Fruit fly (Drosophila melanogaster) whole organism, embryonic: ENCODE measurements around the gene dgt2.

Experiments used
- Ada2b ChIP-seq: fragments of 200-800 bp; sonication (Bioruptor generic); IDR thresholded peaks from 2 replicates; pipeline ENCODE4 v1.3.6; 2022; ENCODE audit warnings: missing biosample characterization, missing genetic modification characterization
- Aef1 ChIP-seq: fragments of 200-800 bp; sonication (Bioruptor generic); IDR thresholded peaks from 3 replicates; pipeline ENCODE4 v1.3.6; 2022; ENCODE audit warnings: missing biosample characterization, missing genetic modification characterization
- CG11085 ChIP-seq: fragments of 200-800 bp; sonication (Bioruptor generic); IDR thresholded peaks from 2 replicates; pipeline ENCODE4 v1.3.6; 2022; ENCODE audit warnings: missing biosample characterization, missing genetic modification characterization
- CG12769 ChIP-seq: fragments of 200-800 bp; sonication (Bioruptor generic); optimal IDR thresholded peaks from 2 replicates; lab custom pipeline; 2019; ENCODE audit warnings: missing biosample characterization, mild to moderate bottlenecking, missing genetic modification characterization, moderate library complexity
- CG12942 ChIP-seq: fragments of 200-800 bp; sonication (Bioruptor generic); optimal IDR thresholded peaks from 3 replicates; lab custom pipeline; 2016; ENCODE audit warnings: missing biosample characterization, missing genetic modification characterization
- CG13287 ChIP-seq: fragments of 200-800 bp; sonication (Bioruptor generic); IDR thresholded peaks from 2 replicates; pipeline ENCODE4 v1.3.6; 2022; ENCODE audit warnings: missing biosample characterization, missing genetic modification characterization; ENCODE audit not compliant: partially characterized antibody
- CG13894 ChIP-seq: fragments of 200-800 bp; sonication (Bioruptor generic); optimal IDR thresholded peaks from 3 replicates; lab custom pipeline; 2018; ENCODE audit warnings: missing biosample characterization, mild to moderate bottlenecking, missing genetic modification characterization, moderate library complexity
- CG1602 ChIP-seq: fragments of 200-800 bp; sonication (Bioruptor generic); optimal IDR thresholded peaks from 3 replicates; lab custom pipeline; 2016; ENCODE audit warnings: missing biosample characterization, missing genetic modification characterization
- CG16813 ChIP-seq: fragments of 200-800 bp; sonication (Bioruptor generic); IDR thresholded peaks from 3 replicates; pipeline ENCODE4 v1.3.6; 2022; ENCODE audit warnings: missing biosample characterization, missing genetic modification characterization; ENCODE audit not compliant: partially characterized antibody
- CG17186 ChIP-seq: fragments of 200-800 bp; sonication (Bioruptor generic); optimal IDR thresholded peaks from 3 replicates; lab custom pipeline; 2017; ENCODE audit warnings: missing biosample characterization, missing genetic modification reagents, missing genetic modification characterization
- CG1832 ChIP-seq: fragments of 200-800 bp; sonication (Bioruptor generic); optimal IDR thresholded peaks from 2 replicates; lab custom pipeline; 2017; ENCODE audit warnings: missing biosample characterization, mild to moderate bottlenecking, missing genetic modification characterization, inconsistent platforms
- CG18599 ChIP-seq: fragments of 200-800 bp; sonication (Bioruptor generic); optimal IDR thresholded peaks from 3 replicates; lab custom pipeline; 2017; ENCODE audit warnings: missing biosample characterization, missing genetic modification characterization, mild to moderate bottlenecking, moderate library complexity, missing genetic modification reagents
- CG2120 ChIP-seq: fragments of 200-800 bp; sonication (Bioruptor generic); optimal IDR thresholded peaks from 3 replicates; lab custom pipeline; 2016; ENCODE audit warnings: missing biosample characterization, missing genetic modification characterization
- CG3065 ChIP-seq: fragments of 200-800 bp; sonication (Bioruptor generic); optimal IDR thresholded peaks from 2 replicates; lab custom pipeline; 2016; ENCODE audit warnings: missing biosample characterization, missing genetic modification characterization
- CG31441 ChIP-seq: fragments of 200-800 bp; sonication (Bioruptor generic); IDR thresholded peaks from 2 replicates; pipeline ENCODE4 v1.3.6; 2022; ENCODE audit warnings: missing biosample characterization, missing genetic modification characterization
- CG32767 ChIP-seq: fragments of 200-800 bp; sonication (Bioruptor generic); IDR thresholded peaks from 2 replicates; pipeline ENCODE4 v1.3.6; 2022; ENCODE audit warnings: missing biosample characterization, missing genetic modification characterization
- CG34422 ChIP-seq: fragments of 200-800 bp; sonication (Bioruptor generic); IDR thresholded peaks from 3 replicates; pipeline ENCODE4 v1.3.6; 2022; ENCODE audit warnings: missing biosample characterization, missing genetic modification characterization
- CG3838 ChIP-seq: fragments of 200-800 bp; sonication (Bioruptor generic); optimal IDR thresholded peaks from 3 replicates; lab custom pipeline; 2016; ENCODE audit warnings: missing biosample characterization, missing genetic modification characterization
- CG4404 ChIP-seq: fragments of 200-800 bp; sonication (Bioruptor generic); IDR thresholded peaks from 2 replicates; pipeline ENCODE4 v1.3.6; 2022; ENCODE audit warnings: missing biosample characterization, missing genetic modification characterization
- CG6254 ChIP-seq: fragments of 200-800 bp; sonication (Bioruptor generic); optimal IDR thresholded peaks from 3 replicates; lab custom pipeline; 2017; ENCODE audit warnings: mild to moderate bottlenecking, missing biosample characterization, missing genetic modification reagents, missing genetic modification characterization
- CG8924 ChIP-seq: fragments of 200-800 bp; optimal IDR thresholded peaks from 3 replicates; lab custom pipeline; 2019; ENCODE audit warnings: missing biosample characterization, mild to moderate bottlenecking, missing genetic modification characterization, moderate library complexity
- CG9727 ChIP-seq: fragments of 200-800 bp; sonication (Bioruptor generic); optimal IDR thresholded peaks from 3 replicates; lab custom pipeline; 2017; ENCODE audit warnings: missing biosample characterization, mild to moderate bottlenecking, missing genetic modification characterization
- CG9817 ChIP-seq: fragments of 200-800 bp; sonication (Bioruptor generic); optimal IDR thresholded peaks from 2 replicates; lab custom pipeline; 2018; ENCODE audit warnings: missing biosample characterization, mild to moderate bottlenecking, missing genetic modification characterization, moderate library complexity
- CTCF ChIP-seq: fragments of 200-800 bp; sonication (Bioruptor generic); optimal IDR thresholded peaks from 2 replicates; lab custom pipeline; 2017; ENCODE audit warnings: missing biosample characterization, mild to moderate bottlenecking, missing genetic modification characterization, moderate library complexity
- CoRest ChIP-seq: fragments of 200-800 bp; sonication (Bioruptor generic); optimal IDR thresholded peaks from 3 replicates; lab custom pipeline; 2018; ENCODE audit warnings: missing biosample characterization, mild to moderate bottlenecking, missing genetic modification characterization, moderate library complexity
- D19A ChIP-seq: fragments of 200-800 bp; optimal IDR thresholded peaks from 3 replicates; lab custom pipeline; 2019; ENCODE audit warnings: missing biosample characterization, mild to moderate bottlenecking, missing genetic modification characterization, moderate library complexity
- D19B ChIP-seq: fragments of 200-800 bp; sonication (Bioruptor generic); optimal IDR thresholded peaks from 2 replicates; lab custom pipeline; 2017; ENCODE audit warnings: missing biosample characterization, mild to moderate bottlenecking, missing genetic modification characterization
- Dip3 ChIP-seq: fragments of 200-800 bp; sonication (Bioruptor generic); optimal IDR thresholded peaks from 3 replicates; lab custom pipeline; 2016; ENCODE audit warnings: missing biosample characterization, missing genetic modification characterization
- Drgx ChIP-seq: fragments of 200-800 bp; sonication (Bioruptor generic); IDR thresholded peaks from 2 replicates; pipeline ENCODE4 v1.3.6; 2022; ENCODE audit warnings: missing biosample characterization, missing genetic modification characterization
- GATAe ChIP-seq: fragments of 200-800 bp; sonication (Bioruptor generic); conservative IDR thresholded peaks from 2 replicates; pipeline ENCODE4 v1.3.6; 2022; ENCODE audit warnings: missing biosample characterization, missing genetic modification characterization
- H15 ChIP-seq: fragments of 200-800 bp; sonication (Bioruptor generic); IDR thresholded peaks from 3 replicates; pipeline ENCODE4 v1.3.6; 2022; ENCODE audit warnings: missing biosample characterization, missing genetic modification characterization
- HmgZ ChIP-seq: fragments of 200-800 bp; sonication (Bioruptor generic); optimal IDR thresholded peaks from 2 replicates; lab custom pipeline; 2018; ENCODE audit warnings: missing biosample characterization, mild to moderate bottlenecking, missing genetic modification characterization
- Hsf ChIP-seq: fragments of 200-800 bp; sonication (Bioruptor generic); optimal IDR thresholded peaks from 3 replicates; lab custom pipeline; 2016; ENCODE audit warnings: missing biosample characterization, missing genetic modification characterization
- Kr ChIP-seq: fragments of 200-800 bp; sonication (Bioruptor generic); optimal IDR thresholded peaks from 2 replicates; lab custom pipeline; 2017; ENCODE audit warnings: missing biosample characterization, mild to moderate bottlenecking, missing genetic modification characterization
- Lpt ChIP-seq: fragments of >200 bp; optimal IDR thresholded peaks from 2 replicates; lab custom pipeline; 2018; ENCODE audit warnings: missing biosample characterization, missing genetic modification characterization
- MBD-R2 ChIP-seq: fragments of 200-800 bp; sonication (Bioruptor generic); IDR thresholded peaks from 2 replicates; pipeline ENCODE4 v1.3.6; 2022; ENCODE audit warnings: missing biosample characterization, missing genetic modification characterization
- YL-1 ChIP-seq: fragments of 200-800 bp; sonication (Bioruptor generic); optimal IDR thresholded peaks from 3 replicates; lab custom pipeline; 2017; ENCODE audit warnings: missing biosample characterization, mild to moderate bottlenecking, missing genetic modification characterization
- ash1 ChIP-seq: fragments of 200-800 bp; sonication (Bioruptor generic); optimal IDR thresholded peaks from 2 replicates; lab custom pipeline; 2018; ENCODE audit warnings: missing biosample characterization, mild to moderate bottlenecking, missing genetic modification characterization
- croc ChIP-seq: fragments of 200-800 bp; sonication (Bioruptor generic); conservative IDR thresholded peaks from 3 replicates; pipeline ENCODE4 v1.3.6; 2022; ENCODE audit warnings: missing biosample characterization, missing genetic modification characterization
- dmrt99B ChIP-seq: fragments of 200-800 bp; sonication (Bioruptor generic); optimal IDR thresholded peaks from 2 replicates; lab custom pipeline; 2018; ENCODE audit warnings: missing biosample characterization, mild to moderate bottlenecking, missing genetic modification characterization, moderate library complexity
- dysf ChIP-seq: fragments of 200-800 bp; sonication (Bioruptor generic); IDR thresholded peaks from 3 replicates; pipeline ENCODE4 v1.3.6; 2022; ENCODE audit warnings: missing biosample characterization, missing genetic modification characterization
- hkb ChIP-seq, 2 experiments: fragments of 200-800 bp in 1 of 2; fragments of >200 bp in 1 of 2; sonication (Bioruptor generic) in 1 of 2; IDR thresholded peaks in 1 of 2; optimal IDR thresholded peaks in 1 of 2; 2 replicates each; pipeline versions ENCODE4 v1.3.6 to Lab custom; 2017 to 2022; ENCODE audit warnings: missing biosample characterization in 1 of 2, missing genetic modification characterization in 1 of 2
- jing ChIP-seq: fragments of 200-800 bp; sonication (Bioruptor generic); optimal IDR thresholded peaks from 2 replicates; lab custom pipeline; 2018; ENCODE audit warnings: missing biosample characterization, mild to moderate bottlenecking, missing genetic modification characterization
- nerfin-2 ChIP-seq: fragments of 200-800 bp; sonication (Bioruptor generic); IDR thresholded peaks from 2 replicates; pipeline ENCODE4 v1.3.6; 2022; ENCODE audit warnings: missing biosample characterization, missing genetic modification characterization; ENCODE audit not compliant: partially characterized antibody
- rib ChIP-seq: fragments of 200-800 bp; sonication (Bioruptor generic); IDR thresholded peaks from 2 replicates; pipeline ENCODE4 v1.3.6; 2022; ENCODE audit warnings: missing biosample characterization, missing genetic modification characterization
- sens ChIP-seq: fragments of 200-800 bp; sonication (Bioruptor generic); peaks from one replicate; lab custom pipeline; 2016; ENCODE audit warnings: missing biosample characterization, missing genetic modification characterization
- sima ChIP-seq: fragments of 200-800 bp; sonication (Bioruptor generic); optimal IDR thresholded peaks from 2 replicates; lab custom pipeline; 2016; ENCODE audit warnings: missing biosample characterization, missing genetic modification characterization
- wdn ChIP-seq: fragments of 200-800 bp; sonication (Bioruptor generic); IDR thresholded peaks from 2 replicates; pipeline ENCODE4 v1.3.6; 2022; ENCODE audit warnings: missing biosample characterization, missing genetic modification characterization
- yki ChIP-seq: fragments of >200 bp; optimal IDR thresholded peaks from 3 replicates; lab custom pipeline; 2018

Gene dgt2

dm6 chr2L:12026458-12027431 is 37.0 kb downstream of the dgt2 start (continued):
- TF ChIP-seq jing (GFP tag; lab: Kevin White, UChicago) (no peak), CG32767 (GFP tag; lab: Robert Waterston, UW) (0 out of 2 replicates have a peak, but pooled peaks have one; percentile 30), Ada2b (no peak), yki (lab: Kevin White, UChicago) (no peak), Lpt (GFP tag; lab: Kevin White, UChicago) (no peak), dysf (GFP tag; lab: Robert Waterston, UW) (peak; percentile 65), CG16813 (no peak), CG18599 (peak; percentile 56), CG1832 (GFP tag; lab: Kevin White, UChicago) (no peak), CG13287 (peak; percentile 32; the same call in 1 of the 2 replicates), CG3838 (GFP tag; lab: Kevin White, UChicago) (no peak), GATAe (GFP tag; lab: Robert Waterston, UW) (no peak), ash1 (no peak), CG11085 (GFP tag; lab: Robert Waterston, UW) (peak; percentile 63), CG9817 (peak; percentile 24), CG2120 (peak; percentile 33), D19B (GFP tag; lab: Kevin White, UChicago) (no peak), sima (GFP tag; lab: Kevin White, UChicago) (no peak), sens (GFP tag; lab: Kevin White, UChicago) (peak; percentile 68), wdn (GFP tag; lab: Robert Waterston, UW) (no peak), CG1602 (GFP tag; lab: Kevin White, UChicago) (peak; percentile 68), hkb (optimal IDR thresholded peaks at IDR 0.05; lab: Kevin White, UChicago) (no peak), hkb (GFP tag; IDR thresholded peaks at IDR 0.05; lab: Robert Waterston, UW) (0 out of 2 replicates have a peak, but pooled peaks have one; percentile 21), dmrt99B (peak; percentile 48), Dip3 (no peak), CG9727 (GFP tag; lab: Kevin White, UChicago) (peak; percentile 77), Aef1 (peak; percentile 61), HmgZ (no peak), H15 (peak; percentile 51; the same call in 1 of the 3 replicates), CTCF (GFP tag; lab: Kevin White, UChicago) (no peak), croc (GFP tag; lab: Robert Waterston, UW) (no peak; the same call in 2 of the 3 replicates), CG4404 (GFP tag; lab: Robert Waterston, UW) (no peak), Kr (GFP tag; lab: Kevin White, UChicago) (no peak), Drgx (GFP tag; lab: Robert Waterston, UW) (peak; percentile 75), CG17186 (GFP tag; lab: Kevin White, UChicago) (no peak), CG12769 (peak; percentile 22), YL-1 (GFP tag; lab: Kevin White, UChicago) (no peak), CG13894 (peak; percentile 1), CG6254 (GFP tag; lab: Kevin White, UChicago) (peak; percentile 11), nerfin-2 (GFP tag; lab: Robert Waterston, UW) (no peak), CG34422 (GFP tag; lab: Robert Waterston, UW) (peak; percentile 44; the same call in 2 of the 3 replicates), D19A (tag; lab: Kevin White, UChicago) (peak; percentile 36), rib (GFP tag; lab: Robert Waterston, UW) (no peak), CoRest (tag; lab: Kevin White, UChicago) (peak; percentile 81), Hsf (GFP tag; lab: Kevin White, UChicago) (peak; percentile 52), CG3065 (GFP tag; lab: Kevin White, UChicago) (no peak), CG12942 (GFP tag; lab: Kevin White, UChicago) (no peak), MBD-R2 (GFP tag; lab: Robert Waterston, UW) (no peak; the same call in 1 of the 2 replicates), CG8924 (tag; lab: Kevin White, UChicago) (peak; percentile 78), CG31441 (GFP tag; lab: Robert Waterston, UW) (peak; percentile 67)
